Worm (Caenorhabditis elegans) whole organism, early embryonic: ENCODE data around the gene srh-76.

Source experiments
- B0310.2 ChIP-seq: sonication (generic microtip); optimal IDR thresholded peaks from 2 replicates; lab custom pipeline; 2016; ENCODE audit warnings: mild to moderate bottlenecking, missing genetic modification characterization, missing compliant biosample characterization
- F13C5.2 ChIP-seq: sonication (generic microtip); optimal IDR thresholded peaks from 2 replicates; lab custom pipeline; 2017; ENCODE audit warnings: mild to moderate bottlenecking, missing genetic modification characterization, inconsistent platforms, missing compliant biosample characterization
- aly-1 ChIP-seq: sonication (generic microtip); optimal IDR thresholded peaks from 2 replicates; lab custom pipeline; 2016; ENCODE audit warnings: missing genetic modification characterization, missing compliant biosample characterization
- ama-1 ChIP-seq: fragments of 150-350 bp; optimal IDR thresholded peaks from 2 replicates; lab custom pipeline; 2014
- ceh-13 ChIP-seq: fragments of 200-800 bp; sonication (Bioruptor generic); optimal IDR thresholded peaks from 2 replicates; lab custom pipeline; 2018; ENCODE audit warnings: mild to moderate bottlenecking, missing genetic modification characterization, missing compliant biosample characterization
- ceh-36 ChIP-seq: sonication (generic microtip); optimal IDR thresholded peaks from 2 replicates; lab custom pipeline; 2016; ENCODE audit warnings: missing genetic modification characterization, inconsistent platforms, missing compliant biosample characterization
- ets-7 ChIP-seq: sonication (generic microtip); optimal IDR thresholded peaks from 2 replicates; lab custom pipeline; 2016; ENCODE audit warnings: missing genotype, missing genetic modification characterization, missing compliant biosample characterization
- flt-1 ChIP-seq: fragments of 200-800 bp; sonication (Bioruptor generic); IDR thresholded peaks from 2 replicates; pipeline ENCODE4 v1.3.6; 2022; ENCODE audit warnings: missing genetic modification characterization, missing compliant biosample characterization
- hmbx-1 ChIP-seq: sonication (generic microtip); optimal IDR thresholded peaks from 2 replicates; lab custom pipeline; 2016; ENCODE audit warnings: mild to moderate bottlenecking, missing genetic modification characterization, missing compliant biosample characterization
- hmg-4 ChIP-seq: fragments of 200-800 bp; sonication (Bioruptor generic); optimal IDR thresholded peaks from 2 replicates; lab custom pipeline; 2018; ENCODE audit warnings: mild to moderate bottlenecking, missing genetic modification characterization, missing compliant biosample characterization
- hnd-1 ChIP-seq: sonication (generic microtip); optimal IDR thresholded peaks from 2 replicates; lab custom pipeline; 2016; ENCODE audit warnings: missing genetic modification characterization, missing compliant biosample characterization
- pes-1 ChIP-seq: fragments of 200-800 bp; sonication (Bioruptor generic); IDR thresholded peaks from 2 replicates; pipeline ENCODE4 v1.3.6; 2022; ENCODE audit warnings: missing genetic modification reagents, missing genetic modification characterization, missing compliant biosample characterization
- scrt-1 ChIP-seq: fragments of 200-800 bp; sonication (Bioruptor generic); IDR thresholded peaks from 2 replicates; pipeline ENCODE4 v1.3.6; 2022; ENCODE audit warnings: missing genetic modification characterization, missing compliant biosample characterization
- sea-1 ChIP-seq: fragments of 200-800 bp; sonication (Bioruptor generic); conservative IDR thresholded peaks from 2 replicates; pipeline ENCODE4 v1.3.6; 2022; ENCODE audit warnings: missing genetic modification characterization, missing compliant biosample characterization
- tbx-11 ChIP-seq: fragments of 200-800 bp; sonication (Bioruptor generic); IDR thresholded peaks from 2 replicates; pipeline ENCODE4 v1.3.6; 2022; ENCODE audit warnings: missing genetic modification characterization, missing compliant biosample characterization
- tbx-37 ChIP-seq: fragments of 200-800 bp; sonication (Bioruptor generic); conservative IDR thresholded peaks from 2 replicates; pipeline ENCODE4 v1.3.6; 2022; ENCODE audit warnings: missing genetic modification reagents, missing genetic modification characterization, missing compliant biosample characterization
- tra-4 ChIP-seq: sonication (generic microtip); optimal IDR thresholded peaks from 2 replicates; lab custom pipeline; 2017; ENCODE audit warnings: missing genetic modification characterization, missing compliant biosample characterization

The srh-76 gene

ce11 chrV:5805467-5805866, 28.2 kb upstream of the srh-76 start, which contains the start of gene ZC250.5:
TSS of gene ZC250.5 (plus strand) at chrV:5805767.
- TF ChIP-seq sea-1 (no peak), aly-1 (no peak), hnd-1 (tag; lab: Kevin White, UChicago) (no peak), tbx-37 (GFP tag; lab: Robert Waterston, UW) (no peak), ama-1 (lab: Kevin White, UChicago) (no peak), ceh-13 (GFP tag; lab: Kevin White, UChicago) (no peak), pes-1 (GFP tag; lab: Robert Waterston, UW) (no peak), hmbx-1 (tag; lab: Kevin White, UChicago) (no peak), flt-1 (GFP tag; lab: Robert Waterston, UW) (no peak), B0310.2 (tag; lab: Kevin White, UChicago) (no peak), tra-4 (no peak), tbx-11 (no peak), ets-7 (tag; lab: Kevin White, UChicago) (no peak), scrt-1 (no peak), ceh-36 (tag; lab: Kevin White, UChicago) (no peak), F13C5.2 (tag; lab: Kevin White, UChicago) (no peak), hmg-4 (GFP tag; lab: Kevin White, UChicago) (no peak)

ce11 chrV:5813060-5813659, 20.5 kb upstream of the srh-76 start, which contains the start of gene ZC250.4:
TSS of gene ZC250.4 (minus strand) at chrV:5813137.
- no peak for TF ChIP-seq B0310.2 (tag; lab: Kevin White, UChicago)

ce11 chrV:5816470-5817061, 17.1 kb upstream of the srh-76 start:
- TF ChIP-seq ceh-13 (GFP tag; lab: Kevin White, UChicago): no peak
- no peak for TF ChIP-seq flt-1 (GFP tag; lab: Robert Waterston, UW)
- no peak for TF ChIP-seq tbx-37 (GFP tag; lab: Robert Waterston, UW)
- no peak for TF ChIP-seq ceh-36 (tag; lab: Kevin White, UChicago)
- no peak for TF ChIP-seq hmg-4 (GFP tag; lab: Kevin White, UChicago)
- TF ChIP-seq ama-1 (lab: Kevin White, UChicago): no peak
- no peak for TF ChIP-seq sea-1
- no peak for TF ChIP-seq ets-7 (tag; lab: Kevin White, UChicago)
- no peak for TF ChIP-seq hnd-1 (tag; lab: Kevin White, UChicago)

ce11 chrV:5819903-5820302, 13.7 kb upstream of the srh-76 start:
- TF ChIP-seq hnd-1 (tag; lab: Kevin White, UChicago): no peak
- no peak for TF ChIP-seq hmbx-1 (tag; lab: Kevin White, UChicago)

- TF ChIP-seq sea-1 (no peak), ets-7 (tag; lab: Kevin White, UChicago) (no peak), hmbx-1 (tag; lab: Kevin White, UChicago) (no peak), F13C5.2 (tag; lab: Kevin White, UChicago) (no peak), aly-1 (no peak), hnd-1 (tag; lab: Kevin White, UChicago) (no peak), B0310.2 (tag; lab: Kevin White, UChicago) (no peak), ceh-13 (GFP tag; lab: Kevin White, UChicago) (no peak), pes-1 (GFP tag; lab: Robert Waterston, UW) (no peak), scrt-1 (no peak), tra-4 (no peak), hmg-4 (GFP tag; lab: Kevin White, UChicago) (no peak), ama-1 (lab: Kevin White, UChicago) (no peak), ceh-36 (tag; lab: Kevin White, UChicago) (no peak)
Observed at ce11 chrV:5820401-5820800, 13.2 kb upstream of the srh-76 start.

- TF ChIP-seq ets-7 (tag; lab: Kevin White, UChicago) (no peak), F13C5.2 (tag; lab: Kevin White, UChicago) (no peak), hmg-4 (GFP tag; lab: Kevin White, UChicago) (no peak), pes-1 (GFP tag; lab: Robert Waterston, UW) (no peak), B0310.2 (tag; lab: Kevin White, UChicago) (no peak), hmbx-1 (tag; lab: Kevin White, UChicago) (no peak), ama-1 (lab: Kevin White, UChicago) (no peak), scrt-1 (no peak), sea-1 (no peak), hnd-1 (tag; lab: Kevin White, UChicago) (no peak), tbx-37 (GFP tag; lab: Robert Waterston, UW) (no peak), tbx-11 (no peak), flt-1 (GFP tag; lab: Robert Waterston, UW) (no peak), ceh-13 (GFP tag; lab: Kevin White, UChicago) (no peak), aly-1 (no peak), ceh-36 (tag; lab: Kevin White, UChicago) (no peak), tra-4 (no peak)
Observed at ce11 chrV:5821451-5822143, 12.0 kb upstream of the srh-76 start.

- TF ChIP-seq scrt-1: no peak
- no peak for TF ChIP-seq F13C5.2 (tag; lab: Kevin White, UChicago)
- no peak for TF ChIP-seq ets-7 (tag; lab: Kevin White, UChicago)
- TF ChIP-seq hmg-4 (GFP tag; lab: Kevin White, UChicago): no peak
- TF ChIP-seq tbx-37 (GFP tag; lab: Robert Waterston, UW): no peak
Observed at ce11 chrV:5822968-5823367, 10.7 kb upstream of the srh-76 start.
